Worm (Caenorhabditis elegans): ENCODE measurements around the gene str-263.

str-263 gene

DNA sequence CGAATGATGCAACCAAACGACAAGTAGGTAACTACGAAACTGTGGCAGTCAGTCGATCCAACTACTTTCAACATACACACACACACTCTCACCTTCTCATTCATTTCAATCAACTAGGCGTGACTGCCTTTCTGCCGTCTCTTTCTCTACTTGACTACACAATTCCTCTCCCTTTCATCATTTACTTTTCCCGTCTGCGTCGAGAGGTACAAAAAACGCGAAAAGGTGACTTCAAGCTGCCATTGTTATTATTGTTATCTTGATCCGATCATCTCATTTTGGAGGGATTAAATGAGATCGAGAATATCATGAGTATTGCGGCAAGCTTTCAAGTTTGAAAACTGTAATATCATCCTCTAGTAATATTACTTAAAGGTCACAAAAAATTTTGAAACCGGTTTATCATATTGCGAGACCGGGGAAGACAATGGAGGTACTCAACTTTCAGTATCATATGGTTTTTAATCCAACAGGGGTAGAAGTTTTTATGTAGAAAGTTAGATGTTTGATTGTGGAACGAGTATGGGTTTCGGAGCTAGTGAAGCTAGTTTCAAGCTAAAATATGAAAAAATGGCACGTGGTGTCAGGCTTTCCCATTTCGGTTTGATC, 51.2 kb downstream of the str-263 start (continued):
- TF ChIP-seq elt-3 (tag; optimal IDR thresholded peaks at IDR 0.05) = peak in 3 of 6 experiments; percentile 41 to 63 (median 59)
- TF ChIP-seq nhr-76 (tag; optimal IDR thresholded peaks at IDR 0.05) = no peak
- TF ChIP-seq ztf-4 (tag; optimal IDR thresholded peaks at IDR 0.05) = no peak
- no peak for TF ChIP-seq pax-3 (tag; optimal IDR thresholded peaks at IDR 0.05)
- peak; percentile 83 for TF ChIP-seq lin-14 (GFP tag; optimal IDR thresholded peaks at IDR 0.05)
- no peak for TF ChIP-seq ceh-90 (tag; optimal IDR thresholded peaks at IDR 0.05)
- peak; percentile 62 for TF ChIP-seq snu-23 (GFP tag; optimal IDR thresholded peaks at IDR 0.05)
- TF ChIP-seq efl-1 (optimal IDR thresholded peaks at IDR 0.05) = peak; percentile 29 to 37
- TF ChIP-seq efl-1 (GFP tag; optimal IDR thresholded peaks at IDR 0.05 in 1 of 2) = peak; percentile 11 to 84
- TF ChIP-seq zag-1 (tag; optimal IDR thresholded peaks at IDR 0.05) = no peak
- no peak for TF ChIP-seq Y116A8C.19 (tag; optimal IDR thresholded peaks at IDR 0.05; ENCODE audit: borderline replicate concordance)
- no peak for TF ChIP-seq lin-13 (GFP tag; optimal IDR thresholded peaks at IDR 0.05)
- no peak for TF ChIP-seq dsc-1 (tag; optimal IDR thresholded peaks at IDR 0.05)
- TF ChIP-seq snpc-4 (tag; optimal IDR thresholded peaks at IDR 0.05) = no peak
- no peak for TF ChIP-seq fkh-8 (tag; optimal IDR thresholded peaks at IDR 0.05)
- no peak for TF ChIP-seq jun-1 (tag; optimal IDR thresholded peaks at IDR 0.05)
- TF ChIP-seq nhr-237 (tag; optimal IDR thresholded peaks at IDR 0.05) = no peak
